Fruit fly (Drosophila melanogaster) whole organism, pupa: ENCODE data around the gene CG9072.

ENCODE experiments used
- CG10348 ChIP-seq: fragments of 200-800 bp; sonication (Bioruptor generic); IDR thresholded peaks from 2 replicates; pipeline ENCODE4 v1.3.6; 2022; ENCODE audit warnings: missing biosample characterization, missing genetic modification characterization
- CG17806 ChIP-seq: fragments of 200-800 bp; sonication (Bioruptor generic); optimal IDR thresholded peaks from 2 replicates; lab custom pipeline; 2018; ENCODE audit warnings: missing biosample characterization, mild to moderate bottlenecking, missing genetic modification characterization, moderate library complexity
- CG34367 ChIP-seq: fragments of 200-800 bp; sonication (Bioruptor generic); optimal IDR thresholded peaks from 2 replicates; lab custom pipeline; 2018; ENCODE audit warnings: missing biosample characterization, mild to moderate bottlenecking, missing genetic modification characterization
- EcR ChIP-seq: fragments of 200-800 bp; sonication (Bioruptor generic); optimal IDR thresholded peaks from 3 replicates; lab custom pipeline; 2019; ENCODE audit warnings: missing biosample characterization, missing genetic modification characterization, mild to moderate bottlenecking, moderate library complexity, missing genetic modification reagents
- rn ChIP-seq: fragments of 200-800 bp; sonication (Bioruptor generic); IDR thresholded peaks from 2 replicates; pipeline ENCODE4 v1.3.6; 2022; ENCODE audit warnings: missing biosample characterization, missing genetic modification characterization

DNA sequence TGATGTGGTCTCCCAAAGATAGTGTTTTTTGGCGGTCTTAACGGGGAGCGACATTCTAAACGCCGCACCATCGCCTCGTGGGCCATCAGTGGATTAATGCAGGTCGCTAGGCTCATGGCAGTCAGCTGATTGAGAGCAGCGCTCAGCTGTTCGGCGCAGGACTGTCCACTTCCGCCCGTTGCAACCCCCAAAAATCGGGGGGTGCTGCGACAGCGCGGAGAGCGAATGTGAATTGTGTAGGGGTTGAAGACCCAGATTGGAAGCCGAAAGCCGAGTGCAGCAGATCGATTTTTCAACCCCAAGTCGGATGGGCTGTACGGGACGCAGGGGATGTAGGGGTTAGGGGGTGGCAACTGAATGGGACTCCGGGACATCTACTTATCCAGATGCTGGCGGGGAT is 33.2 kb downstream of the CG9072 start:
- TF ChIP-seq EcR (GFP tag; lab: Kevin White, UChicago) (no peak), CG10348 (no peak), rn (GFP tag; lab: Robert Waterston, UW) (no peak), CG17806 (tag; lab: Kevin White, UChicago) (no peak), CG34367 (tag; lab: Kevin White, UChicago) (no peak)
